Fruit fly (Drosophila melanogaster): ENCODE results near the gene slmb.

DNA sequence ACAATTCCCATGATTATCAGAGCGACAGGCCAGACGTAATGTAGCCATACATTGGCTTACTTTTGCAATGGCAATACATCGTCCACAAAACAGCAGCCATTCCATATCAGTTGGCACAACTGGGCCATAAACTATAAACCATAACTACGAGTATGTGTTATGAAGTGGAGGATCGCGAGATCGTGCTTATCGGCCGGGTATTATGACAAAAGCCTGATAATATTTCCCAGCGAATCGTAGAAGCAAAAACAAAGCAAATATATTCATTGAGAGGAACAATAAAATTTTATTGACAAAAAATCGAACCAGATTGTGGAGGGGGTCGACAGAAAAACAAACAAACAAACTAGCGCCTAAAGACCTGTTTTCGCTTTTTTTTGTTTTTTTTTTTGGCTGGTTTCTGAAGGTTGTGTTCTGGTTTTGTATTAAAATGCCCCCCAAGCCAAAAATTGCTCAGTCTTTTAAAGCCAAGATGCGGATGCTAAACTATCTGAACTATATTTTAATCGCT, 36.1 kb upstream of the slmb start, which contains the start of gene CG5810:
- TF ChIP-seq Sin3A (optimal IDR thresholded peaks at IDR 0.05) (no peak), h (optimal IDR thresholded peaks at IDR 0.05) (no peak), Myc (optimal IDR thresholded peaks at IDR 0.05) (no peak)

All from Kc167 (cell line).